Worm (Caenorhabditis elegans) whole organism, L4/young adult: ENCODE data around the gene crb-1.

Experiments
- W03F9.2 ChIP-seq: fragments of 150-350 bp; optimal IDR thresholded peaks from 2 replicates; lab custom pipeline; 2014; ENCODE audit warnings: missing biosample characterization, missing genetic modification characterization
- dao-5 ChIP-seq: sonication (generic microtip); optimal IDR thresholded peaks from 2 replicates; lab custom pipeline; 2016; ENCODE audit warnings: missing genotype, missing genetic modification characterization, moderate library complexity, missing compliant biosample characterization
- him-1 ChIP-seq: sonication (generic microtip); optimal IDR thresholded peaks from 2 replicates; lab custom pipeline; 2016; ENCODE audit warnings: missing genotype, missing genetic modification reagents, missing genetic modification characterization, missing compliant biosample characterization

ce11 chrX:17420585-17421459 is 7.0 kb upstream of the crb-1 start:
- no peak for TF ChIP-seq W03F9.2 (tag; lab: Kevin White, UChicago)
- no peak for TF ChIP-seq him-1 (tag; lab: Kevin White, UChicago)
- no peak for TF ChIP-seq dao-5 (tag; lab: Kevin White, UChicago)
